Worm (Caenorhabditis elegans) whole organism, mixed stage, embryonic: ENCODE measurements around the gene K06H6.1.

Experiments
- M03D4.4 ChIP-seq: sonication (generic microtip); optimal IDR thresholded peaks from 2 replicates; lab custom pipeline; 2017; ENCODE audit warnings: mild to moderate bottlenecking, missing genetic modification characterization, missing compliant biosample characterization
- bed-3 ChIP-seq: fragments of 200-800 bp; sonication (Bioruptor generic); optimal IDR thresholded peaks from 3 replicates; lab custom pipeline; 2018; ENCODE audit warnings: mild to moderate bottlenecking, missing genetic modification characterization, moderate library complexity, missing compliant biosample characterization
- blmp-1 ChIP-seq: fragments of 150-350 bp; optimal IDR thresholded peaks from 2 replicates; lab custom pipeline; 2014; ENCODE audit warnings: missing biosample characterization, missing genetic modification characterization
- ceh-39 ChIP-seq: fragments of 150-350 bp; optimal IDR thresholded peaks from 2 replicates; lab custom pipeline; 2014; ENCODE audit warnings: missing biosample characterization, missing genetic modification characterization
- ceh-83 ChIP-seq: fragments of 200-800 bp; sonication (Bioruptor generic); optimal IDR thresholded peaks from 2 replicates; lab custom pipeline; 2018; ENCODE audit warnings: mild to moderate bottlenecking, missing genetic modification characterization, missing compliant biosample characterization
- cnd-1 ChIP-seq: fragments of 200-800 bp; sonication (Bioruptor generic); optimal IDR thresholded peaks from 2 replicates; lab custom pipeline; 2018; ENCODE audit warnings: mild to moderate bottlenecking, missing genetic modification characterization, missing compliant biosample characterization
- drap-1 ChIP-seq: fragments of 200-800 bp; sonication (Bioruptor generic); optimal IDR thresholded peaks from 3 replicates; lab custom pipeline; 2018; ENCODE audit warnings: mild to moderate bottlenecking, missing genetic modification characterization, missing compliant biosample characterization
- elt-1 ChIP-seq: sonication (generic microtip); optimal IDR thresholded peaks from 2 replicates; lab custom pipeline; 2017; ENCODE audit warnings: missing genetic modification characterization, mild to moderate bottlenecking, missing compliant biosample characterization, antibody characterized with exemption, moderate library complexity, borderline replicate concordance; ENCODE audit not compliant: insufficient read depth
- elt-3 ChIP-seq: fragments of 150-350 bp; optimal IDR thresholded peaks from 2 replicates; lab custom pipeline; 2014; ENCODE audit warnings: missing biosample characterization, missing genetic modification characterization
- flh-1 ChIP-seq: fragments of 200-800 bp; sonication (Bioruptor generic); optimal IDR thresholded peaks from 2 replicates; lab custom pipeline; 2018; ENCODE audit warnings: mild to moderate bottlenecking, missing genetic modification characterization, moderate library complexity, missing compliant biosample characterization
- hlh-1 ChIP-seq: fragments of 150-350 bp; optimal IDR thresholded peaks from 2 replicates; lab custom pipeline; 2014; ENCODE audit warnings: missing biosample characterization, missing genetic modification reagents, missing genetic modification characterization
- lin-13 ChIP-seq: fragments of 150-350 bp; optimal IDR thresholded peaks from 2 replicates; lab custom pipeline; 2014; ENCODE audit warnings: missing biosample characterization, missing genetic modification characterization
- lsy-2 ChIP-seq: fragments of 150-350 bp; optimal IDR thresholded peaks from 2 replicates; lab custom pipeline; 2014; ENCODE audit warnings: missing biosample characterization, missing genetic modification characterization
- mab-5 ChIP-seq: fragments of 150-350 bp; optimal IDR thresholded peaks from 2 replicates; lab custom pipeline; 2014; ENCODE audit warnings: missing biosample characterization, missing genetic modification characterization
- mls-2 ChIP-seq: sonication (generic microtip); optimal IDR thresholded peaks from 2 replicates; lab custom pipeline; 2016; ENCODE audit warnings: mild to moderate bottlenecking, missing genetic modification characterization, moderate library complexity, missing compliant biosample characterization
- nhr-12 ChIP-seq: fragments of 150-350 bp; optimal IDR thresholded peaks from 2 replicates; lab custom pipeline; 2014; ENCODE audit warnings: missing biosample characterization, missing genetic modification characterization
- nhr-237 ChIP-seq: fragments of 150-350 bp; optimal IDR thresholded peaks from 2 replicates; lab custom pipeline; 2014; ENCODE audit warnings: missing biosample characterization, missing genetic modification characterization
- nhr-28 ChIP-seq: fragments of 150-350 bp; optimal IDR thresholded peaks from 2 replicates; lab custom pipeline; 2014; ENCODE audit warnings: missing biosample characterization, missing genetic modification characterization
- nhr-76 ChIP-seq: sonication (generic microtip); optimal IDR thresholded peaks from 2 replicates; lab custom pipeline; 2017; ENCODE audit warnings: missing biosample characterization, missing genetic modification characterization
- pha-4 ChIP-seq: fragments of 150-350 bp; optimal IDR thresholded peaks from 2 replicates; lab custom pipeline; 2018; ENCODE audit warnings: missing biosample characterization, missing genetic modification reagents, missing genetic modification characterization
- sem-2 ChIP-seq: fragments of 200-800 bp; sonication (Bioruptor generic); optimal IDR thresholded peaks from 2 replicates; lab custom pipeline; 2018; ENCODE audit warnings: mild to moderate bottlenecking, missing genetic modification characterization, missing compliant biosample characterization
- snpc-4 ChIP-seq: fragments of 150-350 bp; optimal IDR thresholded peaks from 2 replicates; lab custom pipeline; 2014; ENCODE audit warnings: missing biosample characterization, missing genetic modification characterization
- sptf-1 ChIP-seq: sonication (generic microtip); optimal IDR thresholded peaks from 2 replicates; lab custom pipeline; 2017; ENCODE audit warnings: mild to moderate bottlenecking, missing genetic modification characterization, moderate library complexity, missing compliant biosample characterization
- tbx-8 ChIP-seq: fragments of 200-800 bp; sonication (Bioruptor generic); optimal IDR thresholded peaks from 2 replicates; lab custom pipeline; 2018; ENCODE audit warnings: mild to moderate bottlenecking, missing genetic modification characterization, moderate library complexity, missing compliant biosample characterization
- unc-120 ChIP-seq: sonication (generic microtip); optimal IDR thresholded peaks from 2 replicates; lab custom pipeline; 2017; ENCODE audit warnings: missing genetic modification characterization, missing compliant biosample characterization; ENCODE audit not compliant: poor library complexity, severe bottlenecking
- unc-62 ChIP-seq: fragments of 150-350 bp; optimal IDR thresholded peaks from 2 replicates; lab custom pipeline; 2014; ENCODE audit warnings: missing biosample characterization, missing genetic modification reagents, missing genetic modification characterization
- zip-8 ChIP-seq: fragments of 150-350 bp; optimal IDR thresholded peaks from 2 replicates; lab custom pipeline; 2014; ENCODE audit warnings: missing biosample characterization, missing genetic modification characterization
- ztf-11 ChIP-seq: fragments of 150-350 bp; optimal IDR thresholded peaks from 2 replicates; lab custom pipeline; 2014; ENCODE audit warnings: missing biosample characterization, missing genetic modification characterization

K06H6.1 gene

ce11 chrV:610217-610616, 22.3 kb downstream of the K06H6.1 start, which contains the start of gene nhr-90:
Gene nhr-90, plus strand, starts transcription at chrV:610512.
- TF ChIP-seq elt-1 (tag; lab: Kevin White, UChicago): no peak
- TF ChIP-seq unc-62 (GFP tag; lab: Kevin White, UChicago): no peak
- no peak for TF ChIP-seq nhr-12 (tag; lab: Kevin White, UChicago)
- TF ChIP-seq tbx-8: no peak
- no peak for TF ChIP-seq pha-4 (tag; lab: Kevin White, UChicago)
- TF ChIP-seq mls-2 (tag; lab: Kevin White, UChicago): no peak
- no peak for TF ChIP-seq blmp-1 (tag; lab: Kevin White, UChicago)
- TF ChIP-seq lsy-2: no peak
- no peak for TF ChIP-seq M03D4.4
- TF ChIP-seq cnd-1 (tag; lab: Kevin White, UChicago): no peak
- no peak for TF ChIP-seq snpc-4
- no peak for TF ChIP-seq ceh-83
- TF ChIP-seq elt-3 (tag; lab: Kevin White, UChicago): no peak

DNA sequence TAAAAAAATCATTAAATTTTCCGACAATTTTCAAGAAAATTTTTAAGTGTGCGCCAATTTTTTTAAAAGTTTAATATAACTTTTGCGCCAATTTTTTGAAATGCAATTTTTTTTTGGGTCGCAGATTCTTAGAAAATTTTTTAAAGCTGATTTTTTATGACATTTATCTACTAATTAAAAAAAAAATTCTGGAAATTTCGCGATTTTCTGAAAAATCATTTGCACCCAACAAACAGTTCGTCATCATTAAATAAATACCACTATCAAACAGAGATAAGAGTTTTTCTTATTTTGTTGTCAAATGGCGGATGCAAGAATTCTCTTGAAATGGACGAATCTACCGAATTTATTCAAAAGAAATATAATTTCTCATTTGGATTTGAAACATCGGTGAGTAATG, 27.4 kb downstream of the K06H6.1 start, which contains the start of gene F48G7.13:
Gene F48G7.13 (plus strand): TSS at position 301 of the 400 bp plus-strand sequence.
- no peak for TF ChIP-seq mab-5 (tag; lab: Kevin White, UChicago)
- TF ChIP-seq zip-8: no peak
- no peak for TF ChIP-seq elt-3 (tag; lab: Kevin White, UChicago)
- TF ChIP-seq bed-3 (GFP tag; lab: Kevin White, UChicago): no peak
- TF ChIP-seq, all 35 proteins: peak for 0

ce11 chrV:617917-618316, 30.0 kb downstream of the K06H6.1 start:
- TF ChIP-seq mls-2 (tag; lab: Kevin White, UChicago) (no peak), M03D4.4 (no peak), sptf-1 (no peak), nhr-237 (tag; lab: Kevin White, UChicago) (no peak), elt-1 (tag; lab: Kevin White, UChicago) (no peak), lin-13 (tag; lab: Kevin White, UChicago) (no peak), hlh-1 (no peak), unc-120 (tag; lab: Kevin White, UChicago) (no peak), nhr-28 (tag; lab: Kevin White, UChicago) (no peak), pha-4 (tag; lab: Kevin White, UChicago) (no peak)

DNA sequence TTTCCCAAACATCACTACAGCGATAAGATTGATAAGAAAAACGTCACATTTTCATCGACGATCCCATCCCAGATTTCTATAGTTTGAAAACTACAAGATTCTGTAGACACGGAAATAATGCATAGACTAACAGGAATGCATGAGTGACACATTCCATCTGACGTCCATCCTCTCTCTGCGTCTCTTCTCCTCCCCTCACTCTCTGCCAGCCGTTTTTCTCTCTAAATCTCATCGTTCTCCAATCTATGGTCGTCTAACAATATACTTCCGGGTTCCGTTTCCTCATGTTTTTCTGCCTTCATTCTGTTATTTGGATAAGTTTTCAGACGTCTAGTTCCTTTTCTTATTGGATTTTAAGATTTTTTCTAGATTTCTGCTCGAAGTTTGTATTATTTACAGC, 31.1 kb downstream of the K06H6.1 start, which contains the start of gene F48G7.4:
Gene F48G7.4 (plus strand): TSS at position 400 of the 400 bp plus-strand sequence.
- no peak for TF ChIP-seq lsy-2
- no peak for TF ChIP-seq nhr-12 (tag; lab: Kevin White, UChicago)
- TF ChIP-seq unc-62 (GFP tag; lab: Kevin White, UChicago): peak; percentile 86
- no peak for TF ChIP-seq M03D4.4
- TF ChIP-seq nhr-28 (tag; lab: Kevin White, UChicago): no peak
- no peak for TF ChIP-seq nhr-76 (tag; lab: Kevin White, UChicago)
- TF ChIP-seq sem-2: no peak

- no peak for TF ChIP-seq elt-1 (tag; lab: Kevin White, UChicago)
- TF ChIP-seq mls-2 (tag; lab: Kevin White, UChicago): no peak
- no peak for TF ChIP-seq ceh-39 (tag; lab: Kevin White, UChicago)
- TF ChIP-seq nhr-28 (tag; lab: Kevin White, UChicago): no peak
- TF ChIP-seq drap-1 (GFP tag; lab: Kevin White, UChicago): no peak
- no peak for TF ChIP-seq blmp-1 (tag; lab: Kevin White, UChicago)
- no peak for TF ChIP-seq ztf-11 (tag; lab: Kevin White, UChicago)
- no peak for TF ChIP-seq zip-8
- no peak for TF ChIP-seq flh-1 (GFP tag; lab: Kevin White, UChicago)
- no peak for TF ChIP-seq lin-13 (tag; lab: Kevin White, UChicago)
- TF ChIP-seq, all 35 proteins: peak for 0
Observed at ce11 chrV:620987-621386, 33.1 kb downstream of the K06H6.1 start.

DNA sequence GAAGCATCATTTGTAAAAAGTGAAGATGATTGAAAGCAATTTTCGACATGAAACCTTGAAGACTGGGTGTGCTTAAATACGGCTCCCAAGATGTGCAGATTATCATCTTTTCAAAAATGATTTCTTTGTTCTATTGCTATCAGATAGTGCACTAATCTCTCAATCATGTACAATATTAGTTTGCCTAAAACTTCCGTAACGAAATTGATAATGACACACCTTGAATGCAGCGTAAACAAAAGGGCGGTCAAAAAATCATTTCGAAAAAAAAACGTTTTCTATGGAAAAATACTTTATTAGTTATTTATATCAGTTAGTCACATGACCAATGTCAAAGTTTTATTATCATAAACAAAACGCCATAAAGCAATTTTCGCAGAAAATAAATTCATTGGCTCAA, 35.0 kb downstream of the K06H6.1 start, which contains the start of gene F48G7.5:
Gene F48G7.5 (minus strand): TSS at position 34 of the 400 bp plus-strand sequence.
- TF ChIP-seq ceh-83: no peak
